Worm (Caenorhabditis elegans): ENCODE measurements around the gene F53H2.3.

ce11 chrV:20387415-20387814, 24.1 kb downstream of the F53H2.3 start, which contains the start of gene F53H2.1:
- TF ChIP-seq zag-1 (tag; optimal IDR thresholded peaks at IDR 0.05): no peak
- no peak for TF ChIP-seq fos-1 (tag; optimal IDR thresholded peaks at IDR 0.05)
- no peak for TF ChIP-seq ZK546.5 (tag; optimal IDR thresholded peaks at IDR 0.05)
- no peak for TF ChIP-seq snpc-4 (tag; optimal IDR thresholded peaks at IDR 0.05)

All from whole organism, L2 larva.